Fruit fly (Drosophila melanogaster): ENCODE data around the gene Tm2.

Gene Tm2

dm6 chr3R:15319912-15320746 lies 10.1 kb downstream of the Tm2 start, which contains the start of the genes CG6276 and CG44040 (continued):
- TF ChIP-seq HLH4C (GFP tag; IDR thresholded peaks at IDR 0.05; ENCODE audit: partially characterized antibody) (no peak), kah (GFP tag; optimal IDR thresholded peaks at IDR 0.05) (no peak), vnd (GFP tag; IDR thresholded peaks at IDR 0.05; ENCODE audit: partially characterized antibody) (no peak), fd64A (GFP tag; optimal IDR thresholded peaks at IDR 0.05) (peak; percentile 39), CG15011 (GFP tag; optimal IDR thresholded peaks at IDR 0.05) (no peak), Dip3 (GFP tag; optimal IDR thresholded peaks at IDR 0.05) (peak; percentile 9), lab (GFP tag; optimal IDR thresholded peaks at IDR 0.05) (peak; percentile 76), CG12071 (GFP tag; optimal IDR thresholded peaks at IDR 0.05) (peak; percentile 21), CG9437 (GFP tag; optimal IDR thresholded peaks at IDR 0.05) (peak; percentile 51), onecut (GFP tag; IDR thresholded peaks at IDR 0.05) (no peak), MTF-1 (GFP tag; optimal IDR thresholded peaks at IDR 0.05; ENCODE audit: borderline replicate concordance) (no peak), hkb (optimal IDR thresholded peaks at IDR 0.05) (peak; percentile 1), hkb (GFP tag; IDR thresholded peaks at IDR 0.05) (peak; percentile 52; the same call in 1 of the 2 replicates), B-H1 (GFP tag; IDR thresholded peaks at IDR 0.05) (no peak; the same call in 2 of the 3 replicates), org-1 (GFP tag; optimal IDR thresholded peaks at IDR 0.05) (peak; percentile 13), toy (GFP tag; IDR thresholded peaks at IDR 0.05) (no peak), Hr3 (GFP tag; optimal IDR thresholded peaks at IDR 0.05) (peak; percentile 36), NC2α (GFP tag; optimal IDR thresholded peaks at IDR 0.05) (no peak), CG8765 (GFP tag; IDR thresholded peaks at IDR 0.05) (no peak; the same call in 1 of the 2 replicates), z (GFP tag; IDR thresholded peaks at IDR 0.05) (no peak), CG18262 (tag; optimal IDR thresholded peaks at IDR 0.05) (peak; percentile 48), tup (GFP tag; optimal IDR thresholded peaks at IDR 0.05) (no peak), ci (GFP tag; IDR thresholded peaks at IDR 0.05) (peak; percentile 62; the same call in 2 of the 3 replicates), tin (GFP tag; optimal IDR thresholded peaks at IDR 0.05) (no peak), CG33213 (GFP tag; optimal IDR thresholded peaks at IDR 0.05) (peak; percentile 14), nmo (GFP tag; optimal IDR thresholded peaks at IDR 0.05) (peak; percentile 34), Adf1 (GFP tag; IDR thresholded peaks at IDR 0.05) (0 out of 2 replicates have a peak, but pooled peaks have one; percentile 23), Atf3 (GFP tag; optimal IDR thresholded peaks at IDR 0.05) (no peak), ATbp (GFP tag; optimal IDR thresholded peaks at IDR 0.05) (peak; percentile 36), lola (GFP tag; optimal IDR thresholded peaks at IDR 0.05) (peak in 1 of 3 experiments; percentile 19), ham (GFP tag; IDR thresholded peaks at IDR 0.05) (no peak), CG4617 (GFP tag; optimal IDR thresholded peaks at IDR 0.05; ENCODE audit: borderline replicate concordance) (peak; percentile 24), Spps (tag; optimal IDR thresholded peaks at IDR 0.05) (no peak), CG17359 (tag; optimal IDR thresholded peaks at IDR 0.05) (peak; percentile 22), CG31441 (GFP tag; IDR thresholded peaks at IDR 0.05) (peak; percentile 39), CG2129 (GFP tag; IDR thresholded peaks at IDR 0.05; ENCODE audit: partially characterized antibody) (no peak), CG14014 (GFP tag; IDR thresholded peaks at IDR 0.05) (peak; percentile 54; the same call in 1 of the 2 replicates), HLHmδ (GFP tag; optimal IDR thresholded peaks at IDR 0.05) (no peak), br (optimal IDR thresholded peaks at IDR 0.05) (no peak), chm (GFP tag; IDR thresholded peaks at IDR 0.05) (no peak), Meics (GFP tag; optimal IDR thresholded peaks at IDR 0.05) (peak; percentile 72), CG9876 (GFP tag; optimal IDR thresholded peaks at IDR 0.05) (peak; percentile 37), phol (tag; optimal IDR thresholded peaks at IDR 0.05) (peak; percentile 42), bcd (GFP tag; optimal IDR thresholded peaks at IDR 0.05) (peak; percentile 48), gce (GFP tag; IDR thresholded peaks at IDR 0.05) (no peak), NfI (GFP tag; optimal IDR thresholded peaks at IDR 0.05) (peak; percentile 44), Neu2 (GFP tag; optimal IDR thresholded peaks at IDR 0.05; ENCODE audit: borderline replicate concordance) (no peak), Stat92E (GFP tag; optimal IDR thresholded peaks at IDR 0.05) (no peak), YL-1 (GFP tag; optimal IDR thresholded peaks at IDR 0.05) (peak; percentile 6)
